Worm (Caenorhabditis elegans) whole organism, late embryonic: ENCODE measurements around the gene tmem-135.

Experiments used
- ama-1 ChIP-seq: fragments of 150-350 bp; optimal IDR thresholded peaks from 2 replicates; lab custom pipeline; 2014
- gmeb-2 ChIP-seq: sonication (generic microtip); optimal IDR thresholded peaks from 2 replicates; lab custom pipeline; 2016; ENCODE audit warnings: missing genetic modification characterization, inconsistent platforms, missing compliant biosample characterization
- hlh-15 ChIP-seq: sonication (generic microtip); optimal IDR thresholded peaks from 2 replicates; lab custom pipeline; 2016; ENCODE audit warnings: missing genetic modification characterization, missing compliant biosample characterization
- npax-4 ChIP-seq: sonication (generic microtip); optimal IDR thresholded peaks from 2 replicates; lab custom pipeline; 2016; ENCODE audit warnings: missing genetic modification characterization, missing compliant biosample characterization
- pha-4 ChIP-seq: fragments of 150-350 bp; optimal IDR thresholded peaks from 2 replicates; lab custom pipeline; 2018; ENCODE audit warnings: missing biosample characterization, missing genetic modification reagents, missing genetic modification characterization
- sox-4 ChIP-seq: sonication (generic microtip); optimal IDR thresholded peaks from 2 replicates; lab custom pipeline; 2017; ENCODE audit warnings: mild to moderate bottlenecking, missing genetic modification characterization, inconsistent platforms, missing compliant biosample characterization
- unc-42 ChIP-seq: sonication (generic microtip); optimal IDR thresholded peaks from 2 replicates; lab custom pipeline; 2016; ENCODE audit warnings: missing genotype, missing genetic modification characterization, missing compliant biosample characterization
- unc-86 ChIP-seq: sonication (generic microtip); optimal IDR thresholded peaks from 2 replicates; lab custom pipeline; 2016; ENCODE audit warnings: missing genetic modification characterization, missing compliant biosample characterization

DNA sequence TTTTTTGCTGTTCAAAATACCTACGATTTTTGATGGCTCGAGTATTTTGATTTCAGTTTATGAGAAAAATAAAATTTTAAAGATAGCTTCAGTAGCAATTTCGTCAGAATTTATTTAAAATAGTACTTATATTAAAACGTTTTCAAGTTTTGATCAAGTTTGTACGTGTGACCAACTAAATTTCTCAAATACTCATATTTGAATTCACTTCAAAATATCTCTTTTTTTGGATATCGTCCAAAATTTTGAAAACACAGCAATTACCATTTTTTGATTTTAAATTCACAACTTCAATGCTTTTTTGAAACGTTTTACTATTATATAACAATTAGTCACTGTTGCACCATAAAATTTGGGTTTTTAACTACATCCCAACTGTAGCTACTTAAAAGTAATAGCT is 46.6 kb upstream of the tmem-135 start:
- TF ChIP-seq npax-4 (tag; lab: Kevin White, UChicago) (no peak), unc-42 (tag; lab: Kevin White, UChicago) (no peak), ama-1 (lab: Kevin White, UChicago) (no peak), pha-4 (no peak), hlh-15 (no peak), sox-4 (tag; lab: Kevin White, UChicago) (no peak), gmeb-2 (tag; lab: Kevin White, UChicago) (no peak), unc-86 (tag; lab: Kevin White, UChicago) (no peak)
